Worm (Caenorhabditis elegans) whole organism, early embryonic: ENCODE data around the gene Y37D8A.5.

ENCODE experiments used
- scrt-1 ChIP-seq: fragments of 200-800 bp; sonication (Bioruptor generic); IDR thresholded peaks from 2 replicates; pipeline ENCODE4 v1.3.6; 2022; ENCODE audit warnings: missing genetic modification characterization, missing compliant biosample characterization
- sea-1 ChIP-seq: fragments of 200-800 bp; sonication (Bioruptor generic); conservative IDR thresholded peaks from 2 replicates; pipeline ENCODE4 v1.3.6; 2022; ENCODE audit warnings: missing genetic modification characterization, missing compliant biosample characterization

DNA sequence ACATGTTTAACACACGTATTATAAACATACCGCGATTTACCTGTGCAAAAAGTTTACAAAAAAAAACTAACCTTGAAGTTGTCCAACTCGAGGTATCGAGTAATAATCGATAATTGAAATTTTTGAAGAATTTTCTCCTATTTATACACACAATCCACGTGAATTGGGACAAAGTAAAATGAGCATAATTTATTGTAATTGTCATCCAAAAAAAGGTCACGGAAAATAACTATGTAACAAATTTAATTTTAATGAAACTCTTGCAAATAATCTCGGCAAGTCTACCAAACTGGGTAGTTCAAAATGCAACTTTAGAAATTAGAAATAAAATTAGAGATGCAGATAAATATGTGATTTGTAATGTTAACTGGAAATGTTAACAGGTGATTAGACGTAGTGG, at the start of gene Y37D8A.5:
- TF ChIP-seq sea-1 (GFP tag; lab: Robert Waterston, UW) (no peak), scrt-1 (GFP tag; lab: Robert Waterston, UW) (no peak)
